Worm (Caenorhabditis elegans): ENCODE data around the gene col-77.

col-77 gene

ce11 chrII:8325002-8325539, 34.1 kb downstream of the col-77 start, which contains the start of the genes ran-3 and C26D10.3 (continued):
- TF ChIP-seq nhr-11 (tag; optimal IDR thresholded peaks at IDR 0.05) (no peak), ztf-11 (tag; optimal IDR thresholded peaks at IDR 0.05) (no peak), lin-15B (tag; optimal IDR thresholded peaks at IDR 0.05) (no peak), nhr-20 (tag; optimal IDR thresholded peaks at IDR 0.05) (peak; percentile 70), lin-13 (GFP tag; optimal IDR thresholded peaks at IDR 0.05) (peak; percentile 43), efl-1 (optimal IDR thresholded peaks at IDR 0.05) (peak; percentile 34 to 70), efl-1 (GFP tag; optimal IDR thresholded peaks at IDR 0.05 in 1 of 2) (peak; percentile 56 to 94), C34B4.2 (tag; optimal IDR thresholded peaks at IDR 0.05) (no peak), ceh-63 (GFP tag; optimal IDR thresholded peaks at IDR 0.05) (no peak), snu-23 (GFP tag; optimal IDR thresholded peaks at IDR 0.05) (peak; percentile 68), ztf-4 (tag; optimal IDR thresholded peaks at IDR 0.05) (no peak), egl-13 (tag; optimal IDR thresholded peaks at IDR 0.05) (no peak), nhr-19 (GFP tag; conservative IDR thresholded peaks at IDR 0.05) (peak; percentile 56), alr-1 (tag; optimal IDR thresholded peaks at IDR 0.05; ENCODE audit: borderline replicate concordance) (no peak), lsy-2 (tag; optimal IDR thresholded peaks at IDR 0.05) (peak; percentile 43 to 61), unc-86 (tag; optimal IDR thresholded peaks at IDR 0.05) (peak; percentile 9), tbx-2 (tag; optimal IDR thresholded peaks at IDR 0.05) (peak; percentile 46), zag-1 (tag; optimal IDR thresholded peaks at IDR 0.05) (no peak), C16A3.4 (tag; optimal IDR thresholded peaks at IDR 0.05) (peak; percentile 68), F16B12.6 (tag; optimal IDR thresholded peaks at IDR 0.05) (no peak), lin-39 (tag; optimal IDR thresholded peaks at IDR 0.05) (peak; percentile 11), ceh-82 (tag; optimal IDR thresholded peaks at IDR 0.05) (peak in 2 of 3 experiments; percentile 4 to 35), ceh-88 (GFP tag; IDR thresholded peaks at IDR 0.05) (no peak), nhr-47 (tag; optimal IDR thresholded peaks at IDR 0.05) (peak; percentile 57), grh-1 (GFP tag; IDR thresholded peaks at IDR 0.05) (no peak), zip-4 (GFP tag; optimal IDR thresholded peaks at IDR 0.05) (no peak), nhr-76 (tag; optimal IDR thresholded peaks at IDR 0.05) (no peak), swsn-7 (tag; optimal IDR thresholded peaks at IDR 0.05) (peak; percentile 53), elt-3 (tag; optimal IDR thresholded peaks at IDR 0.05) (peak in 1 of 6 experiments; percentile 54)

ce11 chrII:8321244-8321643, 37.9 kb downstream of the col-77 start, which contains the start of gene shw-1:
Gene shw-1 (minus strand): TSS chrII:8321471.
- no peak for TF ChIP-seq efl-1 (optimal IDR thresholded peaks at IDR 0.05)
- TF ChIP-seq efl-1 (GFP tag; optimal IDR thresholded peaks at IDR 0.05 in 1 of 2) = peak in 1 of 2 experiments; percentile 67
- no peak for TF ChIP-seq fos-1 (tag; optimal IDR thresholded peaks at IDR 0.05)

- TF ChIP-seq nhr-76 (tag; optimal IDR thresholded peaks at IDR 0.05) = no peak
- no peak for TF ChIP-seq C16A3.4 (tag; optimal IDR thresholded peaks at IDR 0.05)
- TF ChIP-seq lin-35 (GFP tag; optimal IDR thresholded peaks at IDR 0.05) = no peak
- TF ChIP-seq egl-13 (tag; optimal IDR thresholded peaks at IDR 0.05) = no peak
- TF ChIP-seq tlp-1 (tag; optimal IDR thresholded peaks at IDR 0.05) = no peak
- TF ChIP-seq efl-3 (GFP tag; optimal IDR thresholded peaks at IDR 0.05) = no peak
- TF ChIP-seq tbx-2 (tag; optimal IDR thresholded peaks at IDR 0.05) = no peak
Observed at ce11 chrII:8316701-8317100, 42.5 kb downstream of the col-77 start.

- no peak for TF ChIP-seq pag-3 (tag; optimal IDR thresholded peaks at IDR 0.05; ENCODE audit: borderline replicate concordance, insufficient read depth)
- no peak for TF ChIP-seq vab-15 (tag; optimal IDR thresholded peaks at IDR 0.05)
- no peak for TF ChIP-seq nhr-85 (tag)
- no peak for TF ChIP-seq fkh-10 (GFP tag; optimal IDR thresholded peaks at IDR 0.05)
- no peak for TF ChIP-seq swsn-7 (tag; optimal IDR thresholded peaks at IDR 0.05)
- TF ChIP-seq aha-1 (tag; optimal IDR thresholded peaks at IDR 0.05) = no peak
- TF ChIP-seq efl-3 (GFP tag; optimal IDR thresholded peaks at IDR 0.05) = no peak
Observed at ce11 chrII:8314768-8315167, 44.4 kb downstream of the col-77 start.

All from whole organism, L1 larva.